Fruit fly (Drosophila melanogaster) whole organism, adult: ENCODE data around the gene CG31098.

Source experiments
- CG1620 ChIP-seq: fragments of 200-800 bp; sonication (Bioruptor generic); optimal IDR thresholded peaks from 2 replicates; lab custom pipeline; 2016; ENCODE audit warnings: missing biosample characterization, missing genetic modification characterization
- CG33017 ChIP-seq: fragments of 200-800 bp; sonication (Bioruptor generic); optimal IDR thresholded peaks from 2 replicates; lab custom pipeline; 2018; ENCODE audit warnings: missing biosample characterization, mild to moderate bottlenecking, missing genetic modification characterization, moderate library complexity
- CG7045 ChIP-seq: fragments of 200-800 bp; sonication (Bioruptor generic); optimal IDR thresholded peaks from 2 replicates; lab custom pipeline; 2017; ENCODE audit warnings: missing biosample characterization, mild to moderate bottlenecking, missing genetic modification characterization
- CG7101 ChIP-seq: fragments of 200-800 bp; sonication (Bioruptor generic); optimal IDR thresholded peaks from 2 replicates; lab custom pipeline; 2018; ENCODE audit warnings: missing biosample characterization, mild to moderate bottlenecking, missing genetic modification characterization, moderate library complexity
- Clk ChIP-seq: fragments of 200-800 bp; sonication (Bioruptor generic); optimal IDR thresholded peaks from 2 replicates; lab custom pipeline; 2017; ENCODE audit warnings: missing biosample characterization, missing genetic modification characterization
- Crg-1 ChIP-seq: fragments of 200-800 bp; sonication (Bioruptor generic); optimal IDR thresholded peaks from 2 replicates; lab custom pipeline; 2016; ENCODE audit warnings: missing biosample characterization, missing genetic modification characterization
- Hr96 ChIP-seq: fragments of 200-800 bp; sonication (Bioruptor generic); optimal IDR thresholded peaks from 2 replicates; lab custom pipeline; 2016; ENCODE audit warnings: missing biosample characterization, missing genetic modification characterization
- cic ChIP-seq: fragments of 200-800 bp; sonication (Bioruptor generic); optimal IDR thresholded peaks from 2 replicates; lab custom pipeline; 2017; ENCODE audit warnings: missing biosample characterization, mild to moderate bottlenecking, missing genetic modification characterization, moderate library complexity
- cnc ChIP-seq, 2 experiments: fragments of >200 bp; optimal IDR thresholded peaks; 2 replicates each; lab custom pipeline; 2017
- kay ChIP-seq: fragments of 200-800 bp; sonication (Bioruptor generic); peaks from one replicate; lab custom pipeline; 2016; ENCODE audit warnings: missing biosample characterization, missing genetic modification characterization, borderline replicate concordance
- tj ChIP-seq: fragments of 200-800 bp; sonication (Bioruptor generic); optimal IDR thresholded peaks from 3 replicates; lab custom pipeline; 2017; ENCODE audit warnings: missing biosample characterization, mild to moderate bottlenecking, missing genetic modification characterization, moderate library complexity
- toe ChIP-seq: fragments of 200-800 bp; sonication (Bioruptor generic); optimal IDR thresholded peaks from 2 replicates; lab custom pipeline; 2016; ENCODE audit warnings: missing biosample characterization, missing genetic modification characterization

dm6 chr3R:25285173-25285572 is 7.6 kb downstream of the CG31098 start, which contains the start of gene CG31104:
- TF ChIP-seq kay (GFP tag; lab: Kevin White, UChicago) (peak; percentile 87), Hr96 (no peak), tj (GFP tag; lab: Kevin White, UChicago) (no peak), CG7045 (GFP tag; lab: Kevin White, UChicago) (no peak), cnc (optimal IDR thresholded peaks at IDR 0.05; lab: Kevin White, UChicago) (no peak), Clk (GFP tag; lab: Kevin White, UChicago) (no peak), Crg-1 (GFP tag; lab: Kevin White, UChicago) (no peak), cic (GFP tag; lab: Kevin White, UChicago) (no peak), toe (no peak), CG1620 (GFP tag; lab: Kevin White, UChicago) (no peak), CG33017 (no peak), CG7101 (no peak)
